Worm (Caenorhabditis elegans): ENCODE results near the gene dlc-5.

- TF ChIP-seq K02D7.2 (tag; optimal IDR thresholded peaks at IDR 0.05): no peak
- no peak for TF ChIP-seq lin-11 (tag; optimal IDR thresholded peaks at IDR 0.05)
- TF ChIP-seq hlh-8 (tag; optimal IDR thresholded peaks at IDR 0.05): no peak
- no peak for TF ChIP-seq ceh-19 (GFP tag; optimal IDR thresholded peaks at IDR 0.05)
- TF ChIP-seq sox-2 (GFP tag; IDR thresholded peaks at IDR 0.05): no peak
Measured at ce11 chrIV:6438051-6438450, at the start of gene dlc-5.

Data from whole organism, late embryonic.